Worm (Caenorhabditis elegans) whole organism, L4/young adult: ENCODE data around the gene str-204.

Experiments
- dao-5 ChIP-seq: sonication (generic microtip); optimal IDR thresholded peaks from 2 replicates; lab custom pipeline; 2016; ENCODE audit warnings: missing genotype, missing genetic modification characterization, moderate library complexity, missing compliant biosample characterization
- him-1 ChIP-seq: sonication (generic microtip); optimal IDR thresholded peaks from 2 replicates; lab custom pipeline; 2016; ENCODE audit warnings: missing genotype, missing genetic modification reagents, missing genetic modification characterization, missing compliant biosample characterization

DNA sequence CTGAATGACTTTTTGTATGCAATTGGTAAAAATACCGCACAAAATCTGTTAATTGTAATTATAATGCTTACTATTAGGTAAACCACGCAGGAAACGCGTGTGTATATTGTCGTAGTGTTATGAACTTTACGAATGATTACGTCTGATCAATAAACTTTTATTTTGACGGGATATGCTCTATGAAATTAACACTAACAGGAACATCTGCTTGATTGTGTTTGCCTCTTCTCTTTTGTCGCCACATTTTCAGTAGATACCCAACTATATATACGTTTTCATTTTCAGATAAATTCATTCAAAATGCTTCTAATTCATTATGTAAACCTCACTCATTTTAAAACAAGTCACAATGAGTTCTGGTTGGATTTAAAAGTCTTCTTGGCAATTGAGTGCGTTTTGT is 27.2 kb upstream of the str-204 start, which contains the start of gene sre-10:
- TF ChIP-seq him-1 (tag; lab: Kevin White, UChicago) (no peak), dao-5 (tag; lab: Kevin White, UChicago) (no peak)
